Fruit fly (Drosophila melanogaster): ENCODE data around the gene glec.

DNA sequence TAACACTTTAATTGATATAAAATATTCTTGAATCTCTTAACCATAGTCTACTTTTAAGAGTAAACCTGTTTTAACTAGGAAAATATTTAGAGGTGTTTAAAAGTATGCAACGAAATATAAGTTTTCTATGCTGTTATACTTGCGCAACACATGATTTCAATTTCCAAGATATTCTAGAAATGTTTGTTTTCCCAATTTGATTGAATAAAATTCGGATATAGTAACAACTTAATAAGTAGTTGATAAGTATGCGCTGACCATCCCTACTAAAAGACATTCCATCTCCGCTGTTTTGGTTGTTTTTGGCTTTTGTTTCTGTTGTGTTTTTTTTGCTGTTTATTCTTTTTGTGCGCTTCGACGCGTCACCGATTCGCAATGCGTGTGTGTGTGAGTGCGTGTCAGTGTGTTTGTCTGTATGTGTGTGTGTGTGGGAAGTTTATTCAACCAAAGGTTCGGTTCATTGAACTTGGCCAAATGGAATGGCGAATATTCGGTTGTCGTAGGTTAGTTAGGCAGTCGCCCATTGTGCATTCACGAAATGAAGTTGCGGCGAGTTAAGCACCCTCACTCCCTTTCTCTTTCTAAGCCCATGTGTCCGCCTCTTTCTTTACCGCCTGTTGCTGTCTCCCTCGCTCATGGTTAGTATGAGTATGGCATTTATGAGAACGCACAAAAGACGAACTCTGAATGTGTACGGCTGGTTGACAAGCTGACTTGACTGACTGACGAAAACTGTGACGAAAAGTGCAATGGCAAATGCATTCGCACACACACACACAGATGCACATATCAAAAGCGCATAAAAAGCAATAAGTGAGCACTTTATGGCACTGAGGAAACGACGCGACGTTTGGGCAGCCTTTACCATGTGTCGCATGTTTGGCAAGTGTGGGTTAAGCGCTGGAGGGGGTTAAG lies 40.2 kb upstream of the glec start:
- no peak for TF ChIP-seq psq (optimal IDR thresholded peaks at IDR 0.05)
- no peak for TF ChIP-seq insv (optimal IDR thresholded peaks at IDR 0.05)
- no peak for TF ChIP-seq ttk (optimal IDR thresholded peaks at IDR 0.05)
